Fruit fly (Drosophila melanogaster) whole organism, embryonic: ENCODE results near the gene Sgt1.

ENCODE experiments used
- CG1024 ChIP-seq: fragments of 200-800 bp; sonication (Bioruptor generic); IDR thresholded peaks from 2 replicates; pipeline ENCODE4 v1.3.6; 2022; ENCODE audit warnings: missing biosample characterization, missing genetic modification characterization
- CG10321 ChIP-seq: fragments of 200-800 bp; sonication (Bioruptor generic); IDR thresholded peaks from 2 replicates; pipeline ENCODE4 v1.3.6; 2022; ENCODE audit warnings: missing biosample characterization, missing genetic modification characterization
- CG10431 ChIP-seq: fragments of 200-800 bp; sonication (Bioruptor generic); optimal IDR thresholded peaks from 3 replicates; lab custom pipeline; 2018; ENCODE audit warnings: missing biosample characterization, mild to moderate bottlenecking, missing genetic modification characterization
- CG13894 ChIP-seq: fragments of 200-800 bp; sonication (Bioruptor generic); optimal IDR thresholded peaks from 3 replicates; lab custom pipeline; 2018; ENCODE audit warnings: missing biosample characterization, mild to moderate bottlenecking, missing genetic modification characterization, moderate library complexity
- CG1832 ChIP-seq: fragments of 200-800 bp; sonication (Bioruptor generic); optimal IDR thresholded peaks from 2 replicates; lab custom pipeline; 2017; ENCODE audit warnings: missing biosample characterization, mild to moderate bottlenecking, missing genetic modification characterization, inconsistent platforms
- CG18476 ChIP-seq: fragments of 200-800 bp; sonication (Bioruptor generic); optimal IDR thresholded peaks from 2 replicates; lab custom pipeline; 2016; ENCODE audit warnings: missing biosample characterization, mild to moderate bottlenecking, missing genetic modification characterization
- CG18619 ChIP-seq: fragments of 200-800 bp; sonication (Bioruptor generic); optimal IDR thresholded peaks from 3 replicates; lab custom pipeline; 2017; ENCODE audit warnings: missing biosample characterization, mild to moderate bottlenecking, missing genetic modification characterization
- CG2889 ChIP-seq: fragments of 200-800 bp; sonication (Bioruptor generic); IDR thresholded peaks from 3 replicates; pipeline ENCODE4 v1.3.6; 2022; ENCODE audit warnings: missing biosample characterization, missing genetic modification characterization
- CG5953 ChIP-seq: fragments of 200-800 bp; sonication (Bioruptor generic); IDR thresholded peaks from 2 replicates; pipeline ENCODE4 v1.3.6; 2022; ENCODE audit warnings: missing biosample characterization, missing genetic modification characterization
- CG6254 ChIP-seq: fragments of 200-800 bp; sonication (Bioruptor generic); optimal IDR thresholded peaks from 3 replicates; lab custom pipeline; 2017; ENCODE audit warnings: mild to moderate bottlenecking, missing biosample characterization, missing genetic modification reagents, missing genetic modification characterization
- CG8281 ChIP-seq: fragments of 200-800 bp; sonication (Bioruptor generic); optimal IDR thresholded peaks from 2 replicates; lab custom pipeline; 2018; ENCODE audit warnings: missing biosample characterization, mild to moderate bottlenecking, missing genetic modification characterization, moderate library complexity
- CG9215 ChIP-seq: fragments of 200-800 bp; sonication (Bioruptor generic); IDR thresholded peaks from 2 replicates; pipeline ENCODE4 v1.3.6; 2022; ENCODE audit warnings: missing biosample characterization, missing genetic modification characterization
- CG9817 ChIP-seq: fragments of 200-800 bp; sonication (Bioruptor generic); optimal IDR thresholded peaks from 2 replicates; lab custom pipeline; 2018; ENCODE audit warnings: missing biosample characterization, mild to moderate bottlenecking, missing genetic modification characterization, moderate library complexity
- CTCF ChIP-seq: fragments of 200-800 bp; sonication (Bioruptor generic); optimal IDR thresholded peaks from 2 replicates; lab custom pipeline; 2017; ENCODE audit warnings: missing biosample characterization, mild to moderate bottlenecking, missing genetic modification characterization, moderate library complexity
- D ChIP-seq, 2 experiments: fragments of 200-800 bp in 1 of 2; fragments of >200 bp in 1 of 2; sonication (Bioruptor generic) in 1 of 2; optimal IDR thresholded peaks; 2 replicates in 1 of 2; 3 replicates in 1 of 2; lab custom pipeline; 2017; ENCODE audit warnings: mild to moderate bottlenecking in 1 of 2, missing biosample characterization in 1 of 2, missing genetic modification characterization in 1 of 2, missing genetic modification reagents in 1 of 2
- D19A ChIP-seq: fragments of 200-800 bp; optimal IDR thresholded peaks from 3 replicates; lab custom pipeline; 2019; ENCODE audit warnings: missing biosample characterization, mild to moderate bottlenecking, missing genetic modification characterization, moderate library complexity
- Dp ChIP-seq: fragments of 200-800 bp; sonication (Bioruptor generic); optimal IDR thresholded peaks from 2 replicates; lab custom pipeline; 2018; ENCODE audit warnings: missing biosample characterization, mild to moderate bottlenecking, missing genetic modification characterization, moderate library complexity
- Fer2 ChIP-seq: fragments of 200-800 bp; sonication (Bioruptor generic); optimal IDR thresholded peaks from 2 replicates; lab custom pipeline; 2018; ENCODE audit warnings: missing biosample characterization, mild to moderate bottlenecking, missing genetic modification characterization, moderate library complexity
- Gug ChIP-seq: fragments of 200-800 bp; sonication (Bioruptor generic); IDR thresholded peaks from 4 replicates; pipeline ENCODE4 v1.3.6; 2022; ENCODE audit warnings: missing biosample characterization, missing genetic modification characterization
- HmgZ ChIP-seq: fragments of 200-800 bp; sonication (Bioruptor generic); optimal IDR thresholded peaks from 2 replicates; lab custom pipeline; 2018; ENCODE audit warnings: missing biosample characterization, mild to moderate bottlenecking, missing genetic modification characterization
- Hr78 ChIP-seq, 2 experiments: fragments of 200-800 bp in 1 of 2; fragments of >200 bp in 1 of 2; sonication (Bioruptor generic) in 1 of 2; optimal IDR thresholded peaks; 2 replicates each; lab custom pipeline; 2017 to 2019; ENCODE audit warnings: missing biosample characterization in 2 of 2, missing genetic modification characterization in 2 of 2, mild to moderate bottlenecking in 1 of 2, moderate library complexity in 1 of 2
- Jarid2 ChIP-seq: fragments of 200-800 bp; sonication (Bioruptor generic); optimal IDR thresholded peaks from 3 replicates; lab custom pipeline; 2017; ENCODE audit warnings: mild to moderate bottlenecking, missing biosample characterization, missing genetic modification reagents, missing genetic modification characterization
- NC2α ChIP-seq: fragments of 200-800 bp; sonication (Bioruptor generic); optimal IDR thresholded peaks from 2 replicates; lab custom pipeline; 2016; ENCODE audit warnings: missing biosample characterization, missing genetic modification characterization
- NC2β ChIP-seq: fragments of 200-800 bp; sonication (Bioruptor generic); optimal IDR thresholded peaks from 2 replicates; lab custom pipeline; 2016; ENCODE audit warnings: missing biosample characterization, missing genetic modification characterization
- Opbp ChIP-seq: fragments of 200-800 bp; sonication (Bioruptor generic); IDR thresholded peaks from 3 replicates; pipeline ENCODE4 v1.3.6; 2022; ENCODE audit warnings: missing biosample characterization, missing genetic modification characterization; ENCODE audit not compliant: partially characterized antibody
- Ptx1 ChIP-seq: fragments of 200-800 bp; sonication (Bioruptor generic); IDR thresholded peaks from 2 replicates; pipeline ENCODE4 v1.3.6; 2022; ENCODE audit warnings: missing biosample characterization, missing genetic modification characterization
- ab ChIP-seq: fragments of 200-800 bp; sonication (Bioruptor generic); optimal IDR thresholded peaks from 2 replicates; lab custom pipeline; 2016; ENCODE audit warnings: missing biosample characterization, missing genetic modification characterization
- ara ChIP-seq: fragments of 200-800 bp; sonication (Bioruptor generic); IDR thresholded peaks from 2 replicates; pipeline ENCODE4 v1.3.6; 2022; ENCODE audit warnings: missing biosample characterization, missing genetic modification characterization
- ci ChIP-seq: fragments of 200-800 bp; sonication (Bioruptor generic); IDR thresholded peaks from 3 replicates; pipeline ENCODE4 v1.3.6; 2022; ENCODE audit warnings: missing biosample characterization, missing genetic modification characterization
- da ChIP-seq: fragments of 200-800 bp; sonication (Bioruptor generic); optimal IDR thresholded peaks from 2 replicates; lab custom pipeline; 2016; ENCODE audit warnings: missing biosample characterization, missing genetic modification characterization
- danr ChIP-seq: fragments of 200-800 bp; sonication (Bioruptor generic); IDR thresholded peaks from 2 replicates; pipeline ENCODE4 v1.3.6; 2022; ENCODE audit warnings: missing biosample characterization, missing genetic modification characterization
- dati ChIP-seq: fragments of 200-800 bp; sonication (Bioruptor generic); IDR thresholded peaks from 2 replicates; pipeline ENCODE4 v1.3.6; 2022; ENCODE audit warnings: missing biosample characterization, missing genetic modification characterization
- gro ChIP-seq: fragments of 200-800 bp; sonication (Bioruptor generic); optimal IDR thresholded peaks from 2 replicates; lab custom pipeline; 2016; ENCODE audit warnings: missing biosample characterization, missing genetic modification characterization
- otp ChIP-seq: fragments of 200-800 bp; sonication (Bioruptor generic); IDR thresholded peaks from 3 replicates; pipeline ENCODE4, ENCODE4 v1.3.6; 2022; ENCODE audit warnings: missing biosample characterization, missing genetic modification characterization
- p53 ChIP-seq: fragments of 200-800 bp; sonication (Bioruptor generic); optimal IDR thresholded peaks from 2 replicates; lab custom pipeline; 2016; ENCODE audit warnings: missing biosample characterization, missing genetic modification characterization
- sens ChIP-seq: fragments of 200-800 bp; sonication (Bioruptor generic); peaks from one replicate; lab custom pipeline; 2016; ENCODE audit warnings: missing biosample characterization, missing genetic modification characterization
- slp2 ChIP-seq: fragments of 200-800 bp; sonication (Bioruptor generic); optimal IDR thresholded peaks from 2 replicates; lab custom pipeline; 2016; ENCODE audit warnings: missing biosample characterization, missing genetic modification characterization
- tap ChIP-seq: fragments of 200-800 bp; optimal IDR thresholded peaks from 3 replicates; lab custom pipeline; 2019; ENCODE audit warnings: missing biosample characterization, mild to moderate bottlenecking, missing genetic modification characterization, moderate library complexity
- tll ChIP-seq, 2 experiments: fragments of 200-800 bp in 1 of 2; fragments of >200 bp in 1 of 2; sonication (Bioruptor generic) in 1 of 2; optimal IDR thresholded peaks; 2 replicates each; lab custom pipeline; 2017 to 2019; ENCODE audit warnings: missing biosample characterization in 2 of 2, missing genetic modification characterization in 2 of 2, mild to moderate bottlenecking in 1 of 2, moderate library complexity in 1 of 2
- tna ChIP-seq: fragments of 200-800 bp; sonication (Bioruptor generic); IDR thresholded peaks from 2 replicates; pipeline ENCODE4 v1.3.6; 2022; ENCODE audit warnings: missing biosample characterization, missing genetic modification characterization; ENCODE audit not compliant: partially characterized antibody
- toy ChIP-seq: fragments of 200-800 bp; sonication (Bioruptor generic); IDR thresholded peaks from 2 replicates; pipeline ENCODE4 v1.3.6; 2022; ENCODE audit warnings: missing biosample characterization, missing genetic modification characterization
- twi ChIP-seq: fragments of 200-800 bp; optimal IDR thresholded peaks from 2 replicates; lab custom pipeline; 2019; ENCODE audit warnings: missing biosample characterization, mild to moderate bottlenecking, missing genetic modification characterization, moderate library complexity
- vvl ChIP-seq: fragments of 200-800 bp; sonication (Bioruptor generic); IDR thresholded peaks from 2 replicates; pipeline ENCODE4 v1.3.6; 2022; ENCODE audit warnings: missing biosample characterization, missing genetic modification characterization
- wor ChIP-seq: fragments of 200-800 bp; sonication (Bioruptor generic); IDR thresholded peaks from 2 replicates; pipeline ENCODE4 v1.3.6; 2022; ENCODE audit warnings: missing biosample characterization, missing genetic modification characterization
- z ChIP-seq: fragments of 200-800 bp; sonication (Bioruptor generic); IDR thresholded peaks from 3 replicates; pipeline ENCODE4 v1.3.6; 2022; ENCODE audit warnings: missing biosample characterization, missing genetic modification characterization
- zen ChIP-seq: fragments of 200-800 bp; sonication (Bioruptor generic); optimal IDR thresholded peaks from 3 replicates; lab custom pipeline; 2018; ENCODE audit warnings: missing biosample characterization, mild to moderate bottlenecking, missing genetic modification characterization, moderate library complexity
- zf30C ChIP-seq: fragments of 200-800 bp; sonication (Bioruptor generic); optimal IDR thresholded peaks from 3 replicates; lab custom pipeline; 2018; ENCODE audit warnings: missing biosample characterization, mild to moderate bottlenecking, missing genetic modification characterization

The Sgt1 gene

dm6 chr3R:8285727-8286344 is 19.2 kb downstream of the Sgt1 start (continued):
- TF ChIP-seq CG9817 (no peak), ara (no peak), z (GFP tag; lab: Robert Waterston, UW) (no peak), slp2 (no peak)

- TF ChIP-seq CTCF (GFP tag; lab: Kevin White, UChicago), result no peak
- TF ChIP-seq Dp (GFP tag; lab: Kevin White, UChicago), result no peak
- TF ChIP-seq zf30C, result no peak
- TF ChIP-seq CG18619 (GFP tag; lab: Kevin White, UChicago), result no peak
- no peak for TF ChIP-seq wor (GFP tag; lab: Robert Waterston, UW)
- no peak for TF ChIP-seq Jarid2 (GFP tag; lab: Kevin White, UChicago)
- no peak for TF ChIP-seq CG1832 (GFP tag; lab: Kevin White, UChicago)
- TF ChIP-seq Ptx1 (GFP tag; lab: Robert Waterston, UW), result no peak
- peak in 1 of 2 experiments; percentile 75 for TF ChIP-seq tll (GFP tag; optimal IDR thresholded peaks at IDR 0.05; lab: Kevin White, UChicago)
- TF ChIP-seq Gug (GFP tag; lab: Robert Waterston, UW), result no peak
- no peak for TF ChIP-seq CG9215
- TF ChIP-seq tap (tag; lab: Kevin White, UChicago), result no peak
- no peak for TF ChIP-seq CG18476
- no peak for TF ChIP-seq HmgZ (tag; lab: Kevin White, UChicago)
- no peak for TF ChIP-seq CG13894 (tag; lab: Kevin White, UChicago)
- 0 out of 3 replicates have a peak, but pooled peaks have one; percentile 15 for TF ChIP-seq CG2889 (GFP tag; lab: Robert Waterston, UW)
- TF ChIP-seq D (optimal IDR thresholded peaks at IDR 0.05; lab: Kevin White, UChicago), result peak; percentile 100
- TF ChIP-seq D (GFP tag; optimal IDR thresholded peaks at IDR 0.05; lab: Kevin White, UChicago), result no peak
- TF ChIP-seq zen (tag; lab: Kevin White, UChicago), result peak; percentile 39
- TF ChIP-seq CG10431, result no peak
- peak; percentile 18 for TF ChIP-seq twi (tag; lab: Kevin White, UChicago)
- no peak for TF ChIP-seq Fer2
- TF ChIP-seq otp (GFP tag; lab: Robert Waterston, UW), result no peak
- no peak for TF ChIP-seq p53 (GFP tag; lab: Kevin White, UChicago)
- TF ChIP-seq ci (GFP tag; lab: Robert Waterston, UW), result no peak
- no peak for TF ChIP-seq NC2α (GFP tag; lab: Kevin White, UChicago)
- no peak for TF ChIP-seq gro (GFP tag; lab: Kevin White, UChicago)
- TF ChIP-seq CG10321 (GFP tag; lab: Robert Waterston, UW), result no peak
- TF ChIP-seq, all 482 proteins: peak for 5
These were observed 20.8 kb downstream of the Sgt1 start for dm6 chr3R:8284234-8284633.

DNA sequence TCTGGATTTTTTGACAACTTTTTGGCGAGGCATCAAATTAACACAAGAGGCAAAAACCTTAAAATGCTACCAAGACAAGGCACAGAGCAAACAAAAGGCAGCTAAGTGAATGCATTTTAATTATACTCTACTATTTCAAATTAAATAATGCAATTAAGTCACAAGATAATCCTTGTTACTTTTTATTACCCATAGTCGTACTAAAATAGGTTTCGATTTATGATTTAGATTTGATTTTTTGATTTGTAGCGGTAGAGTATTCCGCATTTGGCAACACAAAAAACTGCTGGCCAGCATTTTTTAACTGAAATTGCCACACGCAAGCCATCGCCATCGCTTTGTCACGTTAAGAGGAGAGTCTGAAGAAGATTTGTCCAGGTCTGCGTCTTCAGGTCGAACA is 22.3 kb downstream of the Sgt1 start:
- TF ChIP-seq D19A (tag; lab: Kevin White, UChicago) (peak; percentile 23), Opbp (GFP tag; lab: Robert Waterston, UW) (no peak)

DNA sequence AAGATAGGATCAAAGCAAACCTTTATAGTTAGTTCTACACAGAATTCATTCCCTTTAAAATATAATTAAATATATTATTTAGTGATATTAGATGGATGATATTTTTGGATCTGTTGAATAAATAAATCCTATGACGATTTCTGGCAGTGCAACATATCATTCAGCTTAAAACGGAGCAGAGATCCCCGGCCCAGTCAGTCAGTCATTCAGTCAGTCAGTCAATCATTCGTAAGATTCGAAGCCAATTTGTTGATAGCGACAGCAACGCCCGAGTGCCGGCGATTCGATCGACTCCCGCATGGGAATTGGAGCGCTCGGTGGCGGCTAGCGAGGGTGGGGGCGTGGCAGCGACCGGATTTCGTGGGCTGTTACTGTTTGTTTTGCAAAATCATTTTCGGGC is 25.1 kb downstream of the Sgt1 start:
- no peak for TF ChIP-seq da (GFP tag; lab: Kevin White, UChicago)
- TF ChIP-seq tna (GFP tag; lab: Robert Waterston, UW), result no peak
- no peak for TF ChIP-seq dati (GFP tag; lab: Robert Waterston, UW)
- peak; percentile 90 for TF ChIP-seq CG8281 (tag; lab: Kevin White, UChicago)
- TF ChIP-seq Hr78 (GFP tag; optimal IDR thresholded peaks at IDR 0.05; lab: Kevin White, UChicago), result no peak
- TF ChIP-seq twi (tag; lab: Kevin White, UChicago), result no peak
- no peak for TF ChIP-seq danr (GFP tag; lab: Robert Waterston, UW)
- TF ChIP-seq sens (GFP tag; lab: Kevin White, UChicago), result peak; percentile 19
- TF ChIP-seq Opbp (GFP tag; lab: Robert Waterston, UW), result 0 out of 3 replicates have a peak, but pooled peaks have one; percentile 32
- no peak for TF ChIP-seq NC2β (GFP tag; lab: Kevin White, UChicago)
- TF ChIP-seq ara, result no peak
- TF ChIP-seq ab, result no peak
- no peak for TF ChIP-seq CG5953
- no peak for TF ChIP-seq vvl (GFP tag; lab: Robert Waterston, UW)
- no peak for TF ChIP-seq CG1024 (GFP tag; lab: Robert Waterston, UW)
- no peak for TF ChIP-seq CG6254
- TF ChIP-seq toy, result no peak
